Fruit fly (Drosophila melanogaster): Measurements from ENCODE around the gene Oat.

Oat gene

DNA sequence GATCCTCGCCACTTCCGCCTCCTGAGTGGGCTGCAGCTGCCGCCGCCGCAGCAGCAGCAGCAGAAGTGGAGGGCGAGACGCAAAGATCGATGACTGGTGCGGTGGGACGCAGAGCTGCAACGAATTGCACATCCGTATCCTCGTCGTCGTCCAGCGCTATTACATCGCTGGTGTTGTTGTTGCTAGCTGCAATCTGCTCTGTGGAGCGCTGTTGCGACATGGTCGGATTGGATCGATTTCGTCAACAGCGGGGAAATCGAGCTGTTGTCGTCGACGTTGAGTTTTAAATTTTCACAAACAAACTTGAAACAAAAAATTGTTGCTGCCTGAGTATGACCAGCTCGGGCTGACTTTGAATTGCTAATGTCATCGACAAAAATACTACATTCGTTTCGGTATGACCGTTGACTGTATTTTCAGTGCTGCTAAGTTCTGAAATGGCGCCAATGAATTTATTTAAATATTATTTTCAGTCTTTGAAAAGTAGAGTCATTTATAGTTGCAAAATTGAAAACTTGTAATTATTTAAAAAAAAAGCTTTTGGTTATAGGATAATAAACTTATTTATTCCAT is 7.1 kb downstream of the Oat start, which contains the start of gene Rnf146 (continued):
- TF ChIP-seq phol (tag; optimal IDR thresholded peaks at IDR 0.05) (peak; percentile 10), Hr78 (GFP tag; optimal IDR thresholded peaks at IDR 0.05) (no peak), CG15601 (tag; optimal IDR thresholded peaks at IDR 0.05) (peak; percentile 26), CG30431 (GFP tag; optimal IDR thresholded peaks at IDR 0.05) (no peak), CG18262 (tag; optimal IDR thresholded peaks at IDR 0.05) (no peak), dimm (GFP tag; IDR thresholded peaks at IDR 0.05) (no peak), Max (GFP tag; optimal IDR thresholded peaks at IDR 0.05) (peak; percentile 7), CG6813 (GFP tag; optimal IDR thresholded peaks at IDR 0.05) (no peak), CG33213 (GFP tag; optimal IDR thresholded peaks at IDR 0.05) (no peak), wdn (GFP tag; IDR thresholded peaks at IDR 0.05) (no peak), zen2 (GFP tag; IDR thresholded peaks at IDR 0.05; ENCODE audit: partially characterized antibody) (no peak), nau (GFP tag; optimal IDR thresholded peaks at IDR 0.05) (no peak), Mad (GFP tag; optimal IDR thresholded peaks at IDR 0.05) (no peak), klu (GFP tag; IDR thresholded peaks at IDR 0.05) (no peak), fd64A (GFP tag; optimal IDR thresholded peaks at IDR 0.05) (no peak), CG11695 (GFP tag; IDR thresholded peaks at IDR 0.05) (no peak), CG11085 (GFP tag; IDR thresholded peaks at IDR 0.05) (no peak), Nf-YC (tag; optimal IDR thresholded peaks at IDR 0.05) (peak; percentile 4), MESR4 (GFP tag; optimal IDR thresholded peaks at IDR 0.05) (peak; percentile 75), pnt (GFP tag; optimal IDR thresholded peaks at IDR 0.05) (no peak), ham (GFP tag; IDR thresholded peaks at IDR 0.05) (no peak), CG10431 (GFP tag; optimal IDR thresholded peaks at IDR 0.05) (no peak), CG14667 (GFP tag; IDR thresholded peaks at IDR 0.05) (no peak), Med (GFP tag) (peak; percentile 72), Adf1 (GFP tag; IDR thresholded peaks at IDR 0.05) (no peak), CG8388 (GFP tag; optimal IDR thresholded peaks at IDR 0.05) (no peak), so (GFP tag; IDR thresholded peaks at IDR 0.05) (no peak), Dp (GFP tag; optimal IDR thresholded peaks at IDR 0.05) (peak; percentile 94), CG10979 (tag; optimal IDR thresholded peaks at IDR 0.05) (no peak), Hsf (GFP tag; optimal IDR thresholded peaks at IDR 0.05) (no peak), CG9797 (GFP tag; optimal IDR thresholded peaks at IDR 0.05) (peak; percentile 89), CG17912 (GFP tag; optimal IDR thresholded peaks at IDR 0.05) (no peak), Oaz (GFP tag; IDR thresholded peaks at IDR 0.05) (no peak), CG17802 (tag; optimal IDR thresholded peaks at IDR 0.05) (no peak), ac (GFP tag; optimal IDR thresholded peaks at IDR 0.05) (no peak), BEAF-32 (GFP tag; optimal IDR thresholded peaks at IDR 0.05) (peak; percentile 15), Bdp1 (GFP tag; optimal IDR thresholded peaks at IDR 0.05) (no peak), CG12155 (GFP tag; optimal IDR thresholded peaks at IDR 0.05) (no peak), nmo (GFP tag; optimal IDR thresholded peaks at IDR 0.05) (peak; percentile 4), D (optimal IDR thresholded peaks at IDR 0.05) (peak; percentile 45), D (GFP tag; optimal IDR thresholded peaks at IDR 0.05) (no peak), CG31365 (tag; optimal IDR thresholded peaks at IDR 0.05) (no peak), Vsx1 (GFP tag; optimal IDR thresholded peaks at IDR 0.05) (no peak), Kr (GFP tag; optimal IDR thresholded peaks at IDR 0.05) (no peak), CG4617 (GFP tag; optimal IDR thresholded peaks at IDR 0.05; ENCODE audit: borderline replicate concordance) (peak; percentile 82), schlank (tag; optimal IDR thresholded peaks at IDR 0.05) (no peak), crc (GFP tag; optimal IDR thresholded peaks at IDR 0.05) (no peak), gfzf (GFP tag; optimal IDR thresholded peaks at IDR 0.05) (peak; percentile 86), B-H2 (GFP tag; optimal IDR thresholded peaks at IDR 0.05) (no peak), NC2β (GFP tag; optimal IDR thresholded peaks at IDR 0.05) (no peak), unpg (GFP tag; optimal IDR thresholded peaks at IDR 0.05) (no peak)

All from whole organism, embryonic.